ENCODE assay signal across 6 worm cellular contexts in genomic region chrX:3689155-3689719, ce11.
A peak's percentile ranks its signal among the peaks of the same experiment; 100 is the strongest.
TF ChIP-seq lines count a peak whose summit lies in the region.

Gene tag-278, minus strand, starts transcription at chrX:3689205.

TF ChIP-seq in whole organism, L1 larva, 84 proteins besides CTCF, POLR2A, EP300 and RAD21 (continues in another document):
- TF ChIP-seq xbp-1 (tag; optimal IDR thresholded peaks at IDR 0.05; lab: Kevin White, UChicago) (no peak), rnt-1 (tag; optimal IDR thresholded peaks at IDR 0.05; lab: Kevin White, UChicago) (peak; percentile 47), F16B12.6 (tag; optimal IDR thresholded peaks at IDR 0.05; lab: Kevin White, UChicago) (no peak), dpl-1 (GFP tag; optimal IDR thresholded peaks at IDR 0.05; lab: Kevin White, UChicago) (no peak), C16A3.4 (tag; optimal IDR thresholded peaks at IDR 0.05; lab: Kevin White, UChicago) (no peak), egl-27 (tag; optimal IDR thresholded peaks at IDR 0.05; lab: Kevin White, UChicago) (no peak), elt-2 (tag; optimal IDR thresholded peaks at IDR 0.05; lab: Kevin White, UChicago) (no peak), Y116A8C.19 (tag; optimal IDR thresholded peaks at IDR 0.05; lab: Kevin White, UChicago; ENCODE audit: borderline replicate concordance) (no peak), pax-3 (tag; optimal IDR thresholded peaks at IDR 0.05; lab: Kevin White, UChicago) (no peak), aha-1 (tag; optimal IDR thresholded peaks at IDR 0.05; lab: Kevin White, UChicago) (no peak), jun-1 (tag; optimal IDR thresholded peaks at IDR 0.05; lab: Kevin White, UChicago) (no peak), sox-4 (tag; optimal IDR thresholded peaks at IDR 0.05; lab: Kevin White, UChicago) (no peak), lin-14 (GFP tag; optimal IDR thresholded peaks at IDR 0.05; lab: Kevin White, UChicago) (peak; percentile 67), snu-23 (GFP tag; optimal IDR thresholded peaks at IDR 0.05; lab: Kevin White, UChicago) (peak; percentile 31), lir-3 (tag; optimal IDR thresholded peaks at IDR 0.05; lab: Kevin White, UChicago; ENCODE audit: poor library complexity) (no peak), isw-1 (GFP tag; IDR thresholded peaks at IDR 0.05; lab: Robert Waterston, UW) (no peak)

TF ChIP-seq in whole organism, L2 larva, 48 proteins besides CTCF, POLR2A, EP300 and RAD21:
- TF ChIP-seq sma-9 (GFP tag; optimal IDR thresholded peaks at IDR 0.05; lab: Kevin White, UChicago) (peak; percentile 13), sma-9 (tag; optimal IDR thresholded peaks at IDR 0.05; lab: Kevin White, UChicago) (no peak), F13H6.1 (tag; optimal IDR thresholded peaks at IDR 0.05; lab: Kevin White, UChicago) (peak; percentile 72), C34F6.9 (tag; optimal IDR thresholded peaks at IDR 0.05; lab: Kevin White, UChicago) (peak; percentile 0), lin-13 (GFP tag; optimal IDR thresholded peaks at IDR 0.05; lab: Kevin White, UChicago) (no peak), nhr-129 (tag; optimal IDR thresholded peaks at IDR 0.05; lab: Kevin White, UChicago) (peak; percentile 26), unc-62 (GFP tag; optimal IDR thresholded peaks at IDR 0.05; lab: Kevin White, UChicago) (no peak), gmeb-1 (tag; optimal IDR thresholded peaks at IDR 0.05; lab: Kevin White, UChicago) (no peak), unc-55 (GFP tag; optimal IDR thresholded peaks at IDR 0.05; lab: Kevin White, UChicago) (no peak), snpc-4 (tag; optimal IDR thresholded peaks at IDR 0.05; lab: Kevin White, UChicago) (no peak), nhr-12 (tag; optimal IDR thresholded peaks at IDR 0.05; lab: Kevin White, UChicago) (no peak)

TF ChIP-seq in whole organism, L3 larva, 47 proteins besides CTCF, POLR2A, EP300 and RAD21:
- TF ChIP-seq nfya-1 (tag; optimal IDR thresholded peaks at IDR 0.05; lab: Kevin White, UChicago; ENCODE audit: insufficient read depth) (peak; percentile 19), egl-5 (tag; optimal IDR thresholded peaks at IDR 0.05; lab: Kevin White, UChicago) (peak; percentile 9), ztf-11 (tag; optimal IDR thresholded peaks at IDR 0.05; lab: Kevin White, UChicago) (no peak)

TF ChIP-seq in whole organism, L4 larva, 104 proteins besides CTCF, POLR2A, EP300 and RAD21 (continues in another document):
- TF ChIP-seq madf-9 (GFP tag; conservative IDR thresholded peaks at IDR 0.05; lab: Robert Waterston, UW), result 0 out of 2 replicates have a peak, but pooled peaks have one; percentile 21
- no peak for TF ChIP-seq ceh-62 (tag; optimal IDR thresholded peaks at IDR 0.05; lab: Kevin White, UChicago)
- TF ChIP-seq D1046.2 (GFP tag; IDR thresholded peaks at IDR 0.05; lab: Robert Waterston, UW), result no peak
- no peak for TF ChIP-seq zag-1 (tag; optimal IDR thresholded peaks at IDR 0.05; lab: Kevin White, UChicago)
- TF ChIP-seq spr-3 (GFP tag; optimal IDR thresholded peaks at IDR 0.05; lab: Kevin White, UChicago), result no peak
- no peak for TF ChIP-seq jun-1 (tag; optimal IDR thresholded peaks at IDR 0.05; lab: Kevin White, UChicago)
- no peak for TF ChIP-seq spr-1 (tag; optimal IDR thresholded peaks at IDR 0.05; lab: Kevin White, UChicago)
- peak in 1 of 2 experiments; percentile 59 for TF ChIP-seq daf-16 (GFP tag; optimal IDR thresholded peaks at IDR 0.05; lab: Kevin White, UChicago)
- no peak for TF ChIP-seq daf-16 (tag; optimal IDR thresholded peaks at IDR 0.05; lab: Kevin White, UChicago)
- no peak for TF ChIP-seq cey-2 (tag; optimal IDR thresholded peaks at IDR 0.05; lab: Kevin White, UChicago; ENCODE audit: borderline replicate concordance, insufficient read depth)
- no peak for TF ChIP-seq R02D3.7 (tag; optimal IDR thresholded peaks at IDR 0.05; lab: Kevin White, UChicago)
- no peak for TF ChIP-seq ceh-20 (GFP tag; IDR thresholded peaks at IDR 0.05; lab: Robert Waterston, UW)
- no peak for TF ChIP-seq ceh-44 (GFP tag; IDR thresholded peaks at IDR 0.05; lab: Robert Waterston, UW)
- TF ChIP-seq aha-1 (tag; lab: Kevin White, UChicago), result no peak
- TF ChIP-seq dmd-8 (GFP tag; IDR thresholded peaks at IDR 0.05; lab: Robert Waterston, UW), result 0 out of 2 replicates have a peak, but pooled peaks have one; percentile 15
- no peak for TF ChIP-seq ceh-82 (tag; optimal IDR thresholded peaks at IDR 0.05; lab: Kevin White, UChicago)
- no peak for TF ChIP-seq ztf-7 (tag; optimal IDR thresholded peaks at IDR 0.05; lab: Kevin White, UChicago)
- no peak for TF ChIP-seq lin-29 (GFP tag; IDR thresholded peaks at IDR 0.05; lab: Robert Waterston, UW)
- no peak for TF ChIP-seq mep-1 (tag; optimal IDR thresholded peaks at IDR 0.05; lab: Kevin White, UChicago)
- TF ChIP-seq nhr-11 (tag; optimal IDR thresholded peaks at IDR 0.05; lab: Kevin White, UChicago), result peak; percentile 43
- TF ChIP-seq daf-19 (GFP tag; conservative IDR thresholded peaks at IDR 0.05; lab: Robert Waterston, UW), result no peak
- no peak for TF ChIP-seq dve-1 (tag; optimal IDR thresholded peaks at IDR 0.05; lab: Kevin White, UChicago; ENCODE audit: insufficient read depth)

TF ChIP-seq in whole organism, late embryonic, 69 proteins besides CTCF, POLR2A, EP300 and RAD21 (continues in another document):
- TF ChIP-seq gmeb-2 (tag; optimal IDR thresholded peaks at IDR 0.05; lab: Kevin White, UChicago), result no peak
- TF ChIP-seq K09A11.1 (tag; optimal IDR thresholded peaks at IDR 0.05; lab: Kevin White, UChicago; ENCODE audit: insufficient read depth), result no peak
- no peak for TF ChIP-seq elt-4 (tag; optimal IDR thresholded peaks at IDR 0.05; lab: Kevin White, UChicago)
- TF ChIP-seq pha-2 (tag; optimal IDR thresholded peaks at IDR 0.05; lab: Kevin White, UChicago), result no peak
- TF ChIP-seq hlh-13 (GFP tag; optimal IDR thresholded peaks at IDR 0.05; lab: Kevin White, UChicago), result no peak
- TF ChIP-seq hlh-15 (tag; optimal IDR thresholded peaks at IDR 0.05; lab: Kevin White, UChicago), result no peak
- peak; percentile 39 for TF ChIP-seq nfya-1 (tag; optimal IDR thresholded peaks at IDR 0.05; lab: Kevin White, UChicago)
- TF ChIP-seq ets-4 (tag; optimal IDR thresholded peaks at IDR 0.05; lab: Kevin White, UChicago), result no peak
- no peak for TF ChIP-seq pros-1 (tag; optimal IDR thresholded peaks at IDR 0.05; lab: Kevin White, UChicago)
- no peak for TF ChIP-seq pqm-1 (tag; optimal IDR thresholded peaks at IDR 0.05; lab: Kevin White, UChicago)
- peak; percentile 23 for TF ChIP-seq ceh-31 (tag; optimal IDR thresholded peaks at IDR 0.05; lab: Kevin White, UChicago)
- TF ChIP-seq ceh-24 (tag; optimal IDR thresholded peaks at IDR 0.05; lab: Kevin White, UChicago), result no peak
- peak; percentile 77 for TF ChIP-seq ceh-18 (tag; optimal IDR thresholded peaks at IDR 0.05; lab: Kevin White, UChicago)
- no peak for TF ChIP-seq nhr-11 (tag; optimal IDR thresholded peaks at IDR 0.05; lab: Kevin White, UChicago)
- no peak for TF ChIP-seq pax-1 (tag; optimal IDR thresholded peaks at IDR 0.05; lab: Kevin White, UChicago)
- TF ChIP-seq tbx-2 (tag; optimal IDR thresholded peaks at IDR 0.05; lab: Kevin White, UChicago), result no peak
- peak; percentile 11 for TF ChIP-seq ceh-34 (tag; optimal IDR thresholded peaks at IDR 0.05; lab: Kevin White, UChicago)
- TF ChIP-seq unc-55 (GFP tag; optimal IDR thresholded peaks at IDR 0.05; lab: Kevin White, UChicago), result peak; percentile 84
- TF ChIP-seq hlh-6 (tag; optimal IDR thresholded peaks at IDR 0.05; lab: Kevin White, UChicago), result no peak
- TF ChIP-seq eyg-1 (tag; optimal IDR thresholded peaks at IDR 0.05; lab: Kevin White, UChicago), result no peak
- TF ChIP-seq Y22D7AL.16 (tag; optimal IDR thresholded peaks at IDR 0.05; lab: Kevin White, UChicago), result no peak
- TF ChIP-seq ceh-2 (tag; optimal IDR thresholded peaks at IDR 0.05; lab: Kevin White, UChicago), result no peak
- peak; percentile 4 for TF ChIP-seq pat-9 (tag; optimal IDR thresholded peaks at IDR 0.05; lab: Kevin White, UChicago)
- no peak for TF ChIP-seq ceh-9 (tag; optimal IDR thresholded peaks at IDR 0.05; lab: Kevin White, UChicago)
- TF ChIP-seq dve-1 (tag; optimal IDR thresholded peaks at IDR 0.05; lab: Kevin White, UChicago), result no peak

TF ChIP-seq in whole organism, mixed stage, embryonic, 35 proteins besides CTCF, POLR2A, EP300 and RAD21:
- TF ChIP-seq unc-62 (GFP tag; optimal IDR thresholded peaks at IDR 0.05; lab: Kevin White, UChicago), result peak; percentile 96
- TF ChIP-seq unc-120 (tag; optimal IDR thresholded peaks at IDR 0.05; lab: Kevin White, UChicago; ENCODE audit: poor library complexity, severe bottlenecking), result peak; percentile 92
- TF ChIP-seq mab-5 (tag; optimal IDR thresholded peaks at IDR 0.05; lab: Kevin White, UChicago), result peak; percentile 50
- TF ChIP-seq hlh-1 (tag; optimal IDR thresholded peaks at IDR 0.05; lab: Kevin White, UChicago), result peak; percentile 100
- no peak for TF ChIP-seq lsy-2 (tag; optimal IDR thresholded peaks at IDR 0.05; lab: Kevin White, UChicago)
- TF ChIP-seq unc-39 (tag; optimal IDR thresholded peaks at IDR 0.05; lab: Kevin White, UChicago), result no peak
TF ChIP-seq in whole organism, mixed stage, embryonic: peak in this region for 4.

Comparison
In these comparisons a context has a peak if more than half of its experiments do, and no peak if none do; other contexts are left out.
1. Of the 29 proteins assayed by ChIP-seq in both whole organism, L4 larva and whole organism, L1 larva: peak only in whole organism, L4 larva: nhr-11; only in whole organism, L1 larva: unc-130; in both: none; in neither: 25; mixed calls (peak in some experiments, not most) for 2.